Worm (Caenorhabditis elegans) whole organism, L3 larva: ENCODE results near the gene cpg-19.

Source experiments
- ama-1 ChIP-seq: fragments of 150-350 bp; optimal IDR thresholded peaks from 2 replicates; lab custom pipeline; 2018
- zag-1 ChIP-seq: fragments of 150-350 bp; optimal IDR thresholded peaks from 2 replicates; lab custom pipeline; 2014; ENCODE audit warnings: missing biosample characterization, missing genetic modification characterization

ce11 chrX:16609424-16609823, 12.2 kb upstream of the cpg-19 start, which contains the start of gene F59C12.3:
- TF ChIP-seq zag-1 (tag; lab: Kevin White, UChicago) (no peak), ama-1 (lab: Kevin White, UChicago) (no peak)
